Fruit fly (Drosophila melanogaster): ENCODE results near the gene Chsy.
A peak's percentile ranks its signal among the peaks of the same experiment; 100 is the strongest.

Chsy gene

DNA sequence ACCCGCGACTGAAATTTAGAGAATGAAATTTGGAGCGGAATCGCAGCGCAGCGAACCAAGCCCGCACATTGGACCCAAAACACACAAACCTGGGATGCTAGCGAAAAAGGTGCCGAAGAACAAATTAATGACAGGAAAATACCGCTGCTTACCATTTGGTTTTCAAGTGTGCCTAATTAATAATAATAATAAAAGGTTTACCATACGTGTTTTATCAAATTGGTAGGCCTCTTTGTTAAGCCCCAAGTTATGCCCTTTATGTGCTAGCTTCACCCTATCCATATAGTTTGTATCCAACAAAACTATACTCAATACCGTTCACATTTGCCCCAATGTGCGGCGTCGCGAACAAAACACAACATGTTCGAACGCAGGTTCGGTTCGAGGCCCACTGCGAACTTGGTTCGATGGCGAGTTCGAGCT, 39.1 kb downstream of the Chsy start, which contains the start of gene Ac13E (continued):
- TF ChIP-seq CG18764 (GFP tag; optimal IDR thresholded peaks at IDR 0.05) = peak; percentile 82
- TF ChIP-seq CG6765 (GFP tag; optimal IDR thresholded peaks at IDR 0.05) = peak; percentile 83
- TF ChIP-seq ewg (GFP tag; optimal IDR thresholded peaks at IDR 0.05) = peak; percentile 76
- TF ChIP-seq Sry-β (GFP tag; optimal IDR thresholded peaks at IDR 0.05) = peak; percentile 34
- no peak for TF ChIP-seq usp (GFP tag; optimal IDR thresholded peaks at IDR 0.05)
- TF ChIP-seq Deaf1 (tag; optimal IDR thresholded peaks at IDR 0.05) = peak; percentile 70
- peak; percentile 74 for TF ChIP-seq CG5245 (GFP tag; optimal IDR thresholded peaks at IDR 0.05)
- TF ChIP-seq trh (GFP tag; optimal IDR thresholded peaks at IDR 0.05) = peak; percentile 71
- TF ChIP-seq TFAM (GFP tag; optimal IDR thresholded peaks at IDR 0.05) = peak; percentile 69
- no peak for TF ChIP-seq yki (optimal IDR thresholded peaks at IDR 0.05)
- TF ChIP-seq CG30431 (GFP tag; optimal IDR thresholded peaks at IDR 0.05) = peak; percentile 79
- peak; percentile 52 for TF ChIP-seq Hey (tag; optimal IDR thresholded peaks at IDR 0.05)
- peak; percentile 96 for TF ChIP-seq CG9215 (GFP tag; IDR thresholded peaks at IDR 0.05)
- TF ChIP-seq sim (GFP tag; IDR thresholded peaks at IDR 0.05) = peak; percentile 75
- TF ChIP-seq CG31365 (tag; optimal IDR thresholded peaks at IDR 0.05) = peak; percentile 70
- TF ChIP-seq CG30403 (GFP tag; optimal IDR thresholded peaks at IDR 0.05) = peak; percentile 93
- peak; percentile 18 for TF ChIP-seq eyg (GFP tag; optimal IDR thresholded peaks at IDR 0.05)
- peak; percentile 90 for TF ChIP-seq fd96Cb (tag; optimal IDR thresholded peaks at IDR 0.05)
- TF ChIP-seq CG9727 (GFP tag; optimal IDR thresholded peaks at IDR 0.05) = peak; percentile 90
- peak; percentile 68 for TF ChIP-seq CG6654 (GFP tag; optimal IDR thresholded peaks at IDR 0.05)
- peak; percentile 85 for TF ChIP-seq CG1603 (tag; optimal IDR thresholded peaks at IDR 0.05)
- peak; percentile 58 for TF ChIP-seq CG13287 (GFP tag; IDR thresholded peaks at IDR 0.05; ENCODE audit: partially characterized antibody)
- peak; percentile 41 for TF ChIP-seq CG15479 (GFP tag; optimal IDR thresholded peaks at IDR 0.05)
- peak; percentile 56 for TF ChIP-seq CTCF (GFP tag; optimal IDR thresholded peaks at IDR 0.05)
- TF ChIP-seq hb (GFP tag; IDR thresholded peaks at IDR 0.05; ENCODE audit: partially characterized antibody) = peak; percentile 80; the same call in 2 of the 3 replicates
- TF ChIP-seq Sox102F (GFP tag; optimal IDR thresholded peaks at IDR 0.05) = peak; percentile 85
- peak; percentile 84 for TF ChIP-seq BtbVII (GFP tag; optimal IDR thresholded peaks at IDR 0.05)
- peak; percentile 58; the same call in 1 of the 2 replicates for TF ChIP-seq GATAe (GFP tag; conservative IDR thresholded peaks at IDR 0.05)
- TF ChIP-seq Chrac-16 (GFP tag; optimal IDR thresholded peaks at IDR 0.05) = peak; percentile 93
- peak; percentile 68 for TF ChIP-seq CG8290 (GFP tag; optimal IDR thresholded peaks at IDR 0.05)
- peak; percentile 54 to 68 for TF ChIP-seq CG8290 (tag; optimal IDR thresholded peaks at IDR 0.05)
- peak; percentile 81 for TF ChIP-seq CG10147 (GFP tag; optimal IDR thresholded peaks at IDR 0.05)
- peak; percentile 78 for TF ChIP-seq Side (GFP tag; optimal IDR thresholded peaks at IDR 0.05)
- TF ChIP-seq trem (tag; optimal IDR thresholded peaks at IDR 0.05) = peak; percentile 83
- TF ChIP-seq Rfx (GFP tag; IDR thresholded peaks at IDR 0.05) = peak; percentile 92
- peak; percentile 32; the same call in 1 of the 3 replicates for TF ChIP-seq Opbp (GFP tag; IDR thresholded peaks at IDR 0.05; ENCODE audit: partially characterized antibody)
- TF ChIP-seq Ets97D (GFP tag; optimal IDR thresholded peaks at IDR 0.05) = peak; percentile 54
- 0 out of 2 replicates have a peak, but pooled peaks have one; percentile 49 for TF ChIP-seq CG43689 (GFP tag; IDR thresholded peaks at IDR 0.05)
- peak; percentile 74 for TF ChIP-seq slp2 (GFP tag; optimal IDR thresholded peaks at IDR 0.05)
- peak; percentile 78 for TF ChIP-seq CG11247 (GFP tag; IDR thresholded peaks at IDR 0.05)
- TF ChIP-seq CG12071 (GFP tag; optimal IDR thresholded peaks at IDR 0.05) = peak; percentile 75
- peak; percentile 83 for TF ChIP-seq Ssrp (tag; optimal IDR thresholded peaks at IDR 0.05)
- no peak for TF ChIP-seq sc (optimal IDR thresholded peaks at IDR 0.05)
- TF ChIP-seq sc (GFP tag; optimal IDR thresholded peaks at IDR 0.05) = peak; percentile 84
- TF ChIP-seq emc (GFP tag; optimal IDR thresholded peaks at IDR 0.05) = no peak
- TF ChIP-seq Dek (tag; optimal IDR thresholded peaks at IDR 0.05) = peak; percentile 83
- no peak for TF ChIP-seq D (optimal IDR thresholded peaks at IDR 0.05)
- TF ChIP-seq D (GFP tag; optimal IDR thresholded peaks at IDR 0.05) = peak; percentile 89
- 0 out of 3 replicates have a peak, but pooled peaks have one; percentile 69 for TF ChIP-seq gce (GFP tag; IDR thresholded peaks at IDR 0.05)
- TF ChIP-seq zen2 (GFP tag; IDR thresholded peaks at IDR 0.05; ENCODE audit: partially characterized antibody) = no peak
- TF ChIP-seq CG12219 (GFP tag; optimal IDR thresholded peaks at IDR 0.05) = peak; percentile 84
- peak; percentile 54; the same call in 1 of the 2 replicates for TF ChIP-seq CG5953 (GFP tag; IDR thresholded peaks at IDR 0.05)

Data from whole organism, embryonic.